Worm (Caenorhabditis elegans): Measurements from ENCODE around the gene odr-1.

odr-1 gene

ce11 chrX:13502282-13502681 lies 48.5 kb downstream of the odr-1 start:
- TF ChIP-seq Y55F3AM.14 (GFP tag; optimal IDR thresholded peaks at IDR 0.05) (no peak), lin-11 (tag; optimal IDR thresholded peaks at IDR 0.05) (peak; percentile 49), lsy-2 (tag; optimal IDR thresholded peaks at IDR 0.05) (peak in 1 of 2 experiments; percentile 46), dmd-4 (tag; optimal IDR thresholded peaks at IDR 0.05) (no peak), mab-5 (tag; optimal IDR thresholded peaks at IDR 0.05) (peak; percentile 4), unc-55 (GFP tag; optimal IDR thresholded peaks at IDR 0.05) (peak; percentile 70), skn-1 (tag; optimal IDR thresholded peaks at IDR 0.05) (no peak), sma-9 (GFP tag; optimal IDR thresholded peaks at IDR 0.05) (peak; percentile 49), sma-9 (tag; optimal IDR thresholded peaks at IDR 0.05) (no peak), C34F6.9 (tag; optimal IDR thresholded peaks at IDR 0.05) (peak; percentile 78), egl-27 (tag; optimal IDR thresholded peaks at IDR 0.05) (peak; percentile 21), aly-2 (tag; optimal IDR thresholded peaks at IDR 0.05) (no peak), mdl-1 (tag; optimal IDR thresholded peaks at IDR 0.05) (peak; percentile 6 to 35), crh-2 (tag; optimal IDR thresholded peaks at IDR 0.05) (peak; percentile 15), ztf-1 (GFP tag; conservative IDR thresholded peaks at IDR 0.05) (no peak), nhr-237 (tag; optimal IDR thresholded peaks at IDR 0.05) (no peak), zag-1 (tag; optimal IDR thresholded peaks at IDR 0.05) (peak; percentile 71), elt-1 (tag; optimal IDR thresholded peaks at IDR 0.05) (no peak), lin-13 (GFP tag; optimal IDR thresholded peaks at IDR 0.05) (peak; percentile 39), ama-1 (optimal IDR thresholded peaks at IDR 0.05) (no peak), sem-4 (tag; optimal IDR thresholded peaks at IDR 0.05) (peak; percentile 76), nhr-129 (tag; optimal IDR thresholded peaks at IDR 0.05) (peak; percentile 53), F13H6.1 (tag; optimal IDR thresholded peaks at IDR 0.05) (peak; percentile 45), ZK546.5 (tag; optimal IDR thresholded peaks at IDR 0.05) (no peak)

- TF ChIP-seq C34F6.9 (tag; optimal IDR thresholded peaks at IDR 0.05): peak; percentile 26
- TF ChIP-seq nhr-11 (tag; optimal IDR thresholded peaks at IDR 0.05): no peak
Observed at ce11 chrX:13500568-13500967, 50.2 kb downstream of the odr-1 start, which contains the start of gene sad-1. Gene sad-1 (minus strand): TSS chrX:13500668.

- TF ChIP-seq lsy-2 (tag; optimal IDR thresholded peaks at IDR 0.05) (peak in 1 of 2 experiments; percentile 6), fos-1 (tag; optimal IDR thresholded peaks at IDR 0.05) (no peak), crh-2 (tag; optimal IDR thresholded peaks at IDR 0.05) (peak; percentile 35)
Observed at ce11 chrX:13499923-13500322, 50.9 kb downstream of the odr-1 start.

DNA sequence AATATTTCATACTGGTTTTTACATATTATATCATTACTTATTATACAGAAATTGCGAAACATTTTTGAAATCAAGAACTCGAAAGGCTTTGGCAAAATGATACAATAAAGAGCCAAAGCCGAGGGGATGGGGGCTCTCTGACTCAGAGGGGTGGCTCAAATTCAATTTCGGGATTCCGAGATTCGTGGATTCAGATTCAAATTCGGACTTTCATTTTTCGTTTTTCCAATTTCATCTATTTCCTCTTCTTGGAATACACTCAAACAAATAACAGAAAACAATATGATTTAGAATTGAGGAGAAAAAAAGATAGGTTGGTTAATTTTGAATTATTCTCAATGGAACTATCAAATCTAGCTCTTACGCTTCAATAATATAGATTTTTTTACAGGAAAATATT lies 51.7 kb downstream of the odr-1 start:
- no peak for TF ChIP-seq ztf-1 (GFP tag; conservative IDR thresholded peaks at IDR 0.05)
- no peak for TF ChIP-seq skn-1 (tag; optimal IDR thresholded peaks at IDR 0.05)
- no peak for TF ChIP-seq R02D3.7 (tag; optimal IDR thresholded peaks at IDR 0.05)
- TF ChIP-seq sem-4 (tag; optimal IDR thresholded peaks at IDR 0.05): peak; percentile 2
- TF ChIP-seq elt-1 (tag; optimal IDR thresholded peaks at IDR 0.05): no peak
